Fruit fly (Drosophila melanogaster) whole organism: ENCODE data around the gene CG3679.

Experiments
- CG8478 ChIP-seq: fragments of >200 bp; optimal IDR thresholded peaks from 2 replicates; lab custom pipeline; 2018; ENCODE audit warnings: inconsistent platforms
- Dll ChIP-seq: fragments of >200 bp; optimal IDR thresholded peaks from 2 replicates; lab custom pipeline; 2017
- EcR ChIP-seq, 2 experiments: fragments of >200 bp; optimal IDR thresholded peaks; 2 replicates each; lab custom pipeline; 2017; ENCODE audit warnings: missing biosample characterization in 2 of 2, missing genetic modification characterization in 2 of 2, missing genetic modification reagents in 2 of 2
- pan ChIP-seq: fragments of >200 bp; optimal IDR thresholded peaks from 2 replicates; lab custom pipeline; 2017
- psq ChIP-seq: fragments of >200 bp; optimal IDR thresholded peaks from 2 replicates; lab custom pipeline; 2017
- usp ChIP-seq: fragments of >200 bp; optimal IDR thresholded peaks from 2 replicates; lab custom pipeline; 2017; ENCODE audit warnings: missing biosample characterization, missing genetic modification characterization, mixed read lengths

CG3679 gene

dm6 chrX:16309764-16310163 lies 6.1 kb downstream of the CG3679 start:
- no peak for TF ChIP-seq psq (lab: Kevin White, UChicago)
- no peak for TF ChIP-seq usp
- no peak for TF ChIP-seq CG8478 (lab: Kevin White, UChicago)
- TF ChIP-seq EcR (GFP tag; optimal IDR thresholded peaks at IDR 0.05; lab: Kevin White, UChicago) = no peak
- no peak for TF ChIP-seq pan (lab: Kevin White, UChicago)
- TF ChIP-seq Dll = no peak

- no peak for TF ChIP-seq pan (lab: Kevin White, UChicago)
- TF ChIP-seq usp = no peak
- no peak for TF ChIP-seq EcR (GFP tag; optimal IDR thresholded peaks at IDR 0.05; lab: Kevin White, UChicago)
- no peak for TF ChIP-seq Dll
- no peak for TF ChIP-seq psq (lab: Kevin White, UChicago)
- TF ChIP-seq CG8478 (lab: Kevin White, UChicago) = no peak
Measured at dm6 chrX:16313078-16313875, 9.6 kb downstream of the CG3679 start, which contains the start of the genes CG9915 and SWIP. TSS of gene CG9915 (minus strand) at chrX:16313138. TSS of gene SWIP (plus strand) at chrX:16313709.

- TF ChIP-seq usp (no peak), Dll (no peak), pan (lab: Kevin White, UChicago) (no peak)
Measured at dm6 chrX:16318858-16319557, 15.3 kb downstream of the CG3679 start.

- TF ChIP-seq usp = no peak
- no peak for TF ChIP-seq EcR (GFP tag; optimal IDR thresholded peaks at IDR 0.05; lab: Kevin White, UChicago)
- TF ChIP-seq CG8478 (lab: Kevin White, UChicago) = no peak
Measured at dm6 chrX:16319558-16319924, 15.9 kb downstream of the CG3679 start.

dm6 chrX:16320197-16320921 lies 16.7 kb downstream of the CG3679 start, which contains the start of gene Cyp1:
TSS of gene Cyp1 (minus strand) at chrX:16320370.
- no peak for TF ChIP-seq Dll

dm6 chrX:16321037-16321436 lies 17.4 kb downstream of the CG3679 start:
- no peak for TF ChIP-seq CG8478 (lab: Kevin White, UChicago)
- no peak for TF ChIP-seq pan (lab: Kevin White, UChicago)
- TF ChIP-seq EcR (GFP tag; optimal IDR thresholded peaks at IDR 0.05; lab: Kevin White, UChicago) = no peak
- no peak for TF ChIP-seq psq (lab: Kevin White, UChicago)
- no peak for TF ChIP-seq Dll
- TF ChIP-seq usp = no peak

dm6 chrX:16323063-16323462 lies 19.4 kb downstream of the CG3679 start, which contains the start of the genes CG9917 and CG32579:
TSS of gene CG9917 (minus strand) at chrX:16323231.
TSS of gene CG32579 (plus strand) at chrX:16323286.
- TF ChIP-seq pan (lab: Kevin White, UChicago) = no peak
- TF ChIP-seq Dll = no peak
- TF ChIP-seq EcR (GFP tag; optimal IDR thresholded peaks at IDR 0.05; lab: Kevin White, UChicago) = no peak
- no peak for TF ChIP-seq psq (lab: Kevin White, UChicago)
- no peak for TF ChIP-seq usp
- no peak for TF ChIP-seq CG8478 (lab: Kevin White, UChicago)

dm6 chrX:16323536-16323935 lies 19.9 kb downstream of the CG3679 start:
- no peak for TF ChIP-seq psq (lab: Kevin White, UChicago)
- TF ChIP-seq CG8478 (lab: Kevin White, UChicago) = no peak
- no peak for TF ChIP-seq Dll
- no peak for TF ChIP-seq EcR (GFP tag; optimal IDR thresholded peaks at IDR 0.05; lab: Kevin White, UChicago)
- no peak for TF ChIP-seq usp
- TF ChIP-seq pan (lab: Kevin White, UChicago) = no peak

- TF ChIP-seq EcR (GFP tag; optimal IDR thresholded peaks at IDR 0.05; lab: Kevin White, UChicago) = no peak
Measured at dm6 chrX:16325472-16325871, 21.8 kb downstream of the CG3679 start, which contains the start of gene CalpC. TSS of gene CalpC (plus strand) at chrX:16325763.

- no peak for TF ChIP-seq EcR (GFP tag; optimal IDR thresholded peaks at IDR 0.05; lab: Kevin White, UChicago)
- TF ChIP-seq usp = no peak
- no peak for TF ChIP-seq pan (lab: Kevin White, UChicago)
- TF ChIP-seq Dll = no peak
- TF ChIP-seq psq (lab: Kevin White, UChicago) = no peak
- no peak for TF ChIP-seq CG8478 (lab: Kevin White, UChicago)
Measured at dm6 chrX:16330659-16331058, 27.0 kb downstream of the CG3679 start, which contains the start of gene CG9919. TSS of gene CG9919 (minus strand) at chrX:16330759.

- TF ChIP-seq CG8478 (lab: Kevin White, UChicago) (no peak), psq (lab: Kevin White, UChicago) (no peak), pan (lab: Kevin White, UChicago) (no peak), EcR (GFP tag; optimal IDR thresholded peaks at IDR 0.05; lab: Kevin White, UChicago) (no peak), Dll (no peak), usp (no peak)
Measured at dm6 chrX:16331562-16332233, 28.0 kb downstream of the CG3679 start.
